Worm (Caenorhabditis elegans) whole organism, mixed stage, embryonic: ENCODE measurements around the gene ani-2.

ENCODE experiments used
- M03D4.4 ChIP-seq: sonication (generic microtip); optimal IDR thresholded peaks from 2 replicates; lab custom pipeline; 2017; ENCODE audit warnings: mild to moderate bottlenecking, missing genetic modification characterization, missing compliant biosample characterization
- bed-3 ChIP-seq: fragments of 200-800 bp; sonication (Bioruptor generic); optimal IDR thresholded peaks from 3 replicates; lab custom pipeline; 2018; ENCODE audit warnings: mild to moderate bottlenecking, missing genetic modification characterization, moderate library complexity, missing compliant biosample characterization
- blmp-1 ChIP-seq: fragments of 150-350 bp; optimal IDR thresholded peaks from 2 replicates; lab custom pipeline; 2014; ENCODE audit warnings: missing biosample characterization, missing genetic modification characterization
- ceh-39 ChIP-seq: fragments of 150-350 bp; optimal IDR thresholded peaks from 2 replicates; lab custom pipeline; 2014; ENCODE audit warnings: missing biosample characterization, missing genetic modification characterization
- ceh-43 ChIP-seq: fragments of 200-800 bp; sonication (Bioruptor generic); optimal IDR thresholded peaks from 2 replicates; lab custom pipeline; 2018; ENCODE audit warnings: mild to moderate bottlenecking, missing genetic modification characterization, moderate library complexity, missing compliant biosample characterization
- ceh-83 ChIP-seq: fragments of 200-800 bp; sonication (Bioruptor generic); optimal IDR thresholded peaks from 2 replicates; lab custom pipeline; 2018; ENCODE audit warnings: mild to moderate bottlenecking, missing genetic modification characterization, missing compliant biosample characterization
- ces-1 ChIP-seq: fragments of 150-350 bp; optimal IDR thresholded peaks from 2 replicates; lab custom pipeline; 2014; ENCODE audit warnings: missing biosample characterization, missing genetic modification reagents, missing genetic modification characterization
- drap-1 ChIP-seq: fragments of 200-800 bp; sonication (Bioruptor generic); optimal IDR thresholded peaks from 3 replicates; lab custom pipeline; 2018; ENCODE audit warnings: mild to moderate bottlenecking, missing genetic modification characterization, missing compliant biosample characterization
- elt-1 ChIP-seq: sonication (generic microtip); optimal IDR thresholded peaks from 2 replicates; lab custom pipeline; 2017; ENCODE audit warnings: missing genetic modification characterization, mild to moderate bottlenecking, missing compliant biosample characterization, antibody characterized with exemption, moderate library complexity, borderline replicate concordance; ENCODE audit not compliant: insufficient read depth
- elt-3 ChIP-seq: fragments of 150-350 bp; optimal IDR thresholded peaks from 2 replicates; lab custom pipeline; 2014; ENCODE audit warnings: missing biosample characterization, missing genetic modification characterization
- flh-1 ChIP-seq: fragments of 200-800 bp; sonication (Bioruptor generic); optimal IDR thresholded peaks from 2 replicates; lab custom pipeline; 2018; ENCODE audit warnings: mild to moderate bottlenecking, missing genetic modification characterization, moderate library complexity, missing compliant biosample characterization
- ham-2 ChIP-seq: fragments of 200-800 bp; sonication (Bioruptor generic); optimal IDR thresholded peaks from 2 replicates; lab custom pipeline; 2018; ENCODE audit warnings: mild to moderate bottlenecking, missing genetic modification characterization, missing compliant biosample characterization
- hlh-1 ChIP-seq: fragments of 150-350 bp; optimal IDR thresholded peaks from 2 replicates; lab custom pipeline; 2014; ENCODE audit warnings: missing biosample characterization, missing genetic modification reagents, missing genetic modification characterization
- lin-13 ChIP-seq: fragments of 150-350 bp; optimal IDR thresholded peaks from 2 replicates; lab custom pipeline; 2014; ENCODE audit warnings: missing biosample characterization, missing genetic modification characterization
- lin-32 ChIP-seq: fragments of 200-800 bp; sonication (Bioruptor generic); optimal IDR thresholded peaks from 2 replicates; lab custom pipeline; 2018; ENCODE audit warnings: mild to moderate bottlenecking, missing genetic modification characterization, missing compliant biosample characterization
- lsy-2 ChIP-seq: fragments of 150-350 bp; optimal IDR thresholded peaks from 2 replicates; lab custom pipeline; 2014; ENCODE audit warnings: missing biosample characterization, missing genetic modification characterization
- mab-5 ChIP-seq: fragments of 150-350 bp; optimal IDR thresholded peaks from 2 replicates; lab custom pipeline; 2014; ENCODE audit warnings: missing biosample characterization, missing genetic modification characterization
- mep-1 ChIP-seq: fragments of 150-350 bp; optimal IDR thresholded peaks from 2 replicates; lab custom pipeline; 2017; ENCODE audit warnings: missing biosample characterization, missing genetic modification reagents, missing genetic modification characterization, inconsistent platforms
- mls-2 ChIP-seq: sonication (generic microtip); optimal IDR thresholded peaks from 2 replicates; lab custom pipeline; 2016; ENCODE audit warnings: mild to moderate bottlenecking, missing genetic modification characterization, moderate library complexity, missing compliant biosample characterization
- nhr-12 ChIP-seq: fragments of 150-350 bp; optimal IDR thresholded peaks from 2 replicates; lab custom pipeline; 2014; ENCODE audit warnings: missing biosample characterization, missing genetic modification characterization
- nhr-2 ChIP-seq: fragments of 150-350 bp; optimal IDR thresholded peaks from 2 replicates; lab custom pipeline; 2014; ENCODE audit warnings: missing biosample characterization, missing genetic modification characterization
- nhr-237 ChIP-seq: fragments of 150-350 bp; optimal IDR thresholded peaks from 2 replicates; lab custom pipeline; 2014; ENCODE audit warnings: missing biosample characterization, missing genetic modification characterization
- nhr-28 ChIP-seq: fragments of 150-350 bp; optimal IDR thresholded peaks from 2 replicates; lab custom pipeline; 2014; ENCODE audit warnings: missing biosample characterization, missing genetic modification characterization
- pha-4 ChIP-seq: fragments of 150-350 bp; optimal IDR thresholded peaks from 2 replicates; lab custom pipeline; 2018; ENCODE audit warnings: missing biosample characterization, missing genetic modification reagents, missing genetic modification characterization
- sem-2 ChIP-seq: fragments of 200-800 bp; sonication (Bioruptor generic); optimal IDR thresholded peaks from 2 replicates; lab custom pipeline; 2018; ENCODE audit warnings: mild to moderate bottlenecking, missing genetic modification characterization, missing compliant biosample characterization
- snpc-4 ChIP-seq: fragments of 150-350 bp; optimal IDR thresholded peaks from 2 replicates; lab custom pipeline; 2014; ENCODE audit warnings: missing biosample characterization, missing genetic modification characterization
- sptf-1 ChIP-seq: sonication (generic microtip); optimal IDR thresholded peaks from 2 replicates; lab custom pipeline; 2017; ENCODE audit warnings: mild to moderate bottlenecking, missing genetic modification characterization, moderate library complexity, missing compliant biosample characterization
- tbx-8 ChIP-seq: fragments of 200-800 bp; sonication (Bioruptor generic); optimal IDR thresholded peaks from 2 replicates; lab custom pipeline; 2018; ENCODE audit warnings: mild to moderate bottlenecking, missing genetic modification characterization, moderate library complexity, missing compliant biosample characterization
- unc-120 ChIP-seq: sonication (generic microtip); optimal IDR thresholded peaks from 2 replicates; lab custom pipeline; 2017; ENCODE audit warnings: missing genetic modification characterization, missing compliant biosample characterization; ENCODE audit not compliant: poor library complexity, severe bottlenecking
- unc-39 ChIP-seq: fragments of 150-350 bp; optimal IDR thresholded peaks from 2 replicates; lab custom pipeline; 2014; ENCODE audit warnings: missing biosample characterization, missing genetic modification characterization
- unc-62 ChIP-seq: fragments of 150-350 bp; optimal IDR thresholded peaks from 2 replicates; lab custom pipeline; 2014; ENCODE audit warnings: missing biosample characterization, missing genetic modification reagents, missing genetic modification characterization
- zip-8 ChIP-seq: fragments of 150-350 bp; optimal IDR thresholded peaks from 2 replicates; lab custom pipeline; 2014; ENCODE audit warnings: missing biosample characterization, missing genetic modification characterization
- ztf-11 ChIP-seq: fragments of 150-350 bp; optimal IDR thresholded peaks from 2 replicates; lab custom pipeline; 2014; ENCODE audit warnings: missing biosample characterization, missing genetic modification characterization

ani-2 gene

DNA sequence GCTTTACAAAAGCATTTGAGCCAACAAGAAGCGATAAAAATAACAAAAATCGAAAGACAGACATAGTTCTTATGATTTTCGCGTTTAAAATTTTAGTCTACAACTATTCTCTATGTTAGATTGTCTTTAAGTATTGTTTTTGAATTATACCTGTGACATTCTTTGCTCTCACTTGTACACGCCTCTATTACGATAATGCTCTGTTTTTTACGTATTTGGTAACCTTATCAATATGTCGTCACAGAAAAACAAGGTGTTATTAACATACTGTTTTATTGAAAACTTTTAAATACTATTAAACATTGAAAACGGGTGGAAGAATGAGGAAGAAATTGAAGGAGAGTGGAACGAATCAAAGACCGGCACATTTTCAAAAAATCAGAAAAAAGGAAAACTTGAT, 42.1 kb upstream of the ani-2 start, which contains the start of gene spp-11:
spp-11 (minus strand) TSS at position 101 of the 400 bp plus-strand sequence.
- TF ChIP-seq mls-2: no peak

DNA sequence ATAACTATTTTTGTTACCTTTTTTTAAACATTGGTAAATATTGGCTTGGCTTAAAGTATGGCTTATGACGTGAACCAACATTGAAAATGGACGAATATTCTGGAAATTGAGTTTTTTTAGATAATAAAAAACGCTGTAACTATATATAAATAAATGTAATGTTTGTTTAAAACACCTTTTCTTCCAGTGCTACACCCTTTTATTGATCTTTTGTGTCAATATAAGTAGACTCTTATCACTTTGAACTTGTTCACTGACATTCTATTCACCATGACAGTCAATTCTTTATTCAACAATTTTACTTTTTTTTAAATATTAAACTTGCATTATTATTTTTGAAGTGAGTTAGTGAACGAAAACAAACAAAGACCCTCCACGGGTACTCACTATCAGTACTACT, 38.1 kb upstream of the ani-2 start, which contains the start of gene T25D10.1:
T25D10.1 (plus strand) TSS at position 169 of the 400 bp plus-strand sequence.
- no peak for TF ChIP-seq unc-62 (GFP tag; lab: Kevin White, UChicago)
- no peak for TF ChIP-seq pha-4 (tag; lab: Kevin White, UChicago)
- no peak for TF ChIP-seq zip-8 (tag; lab: Kevin White, UChicago)
- no peak for TF ChIP-seq sptf-1
- no peak for TF ChIP-seq lsy-2
- TF ChIP-seq blmp-1 (tag; lab: Kevin White, UChicago): no peak
- TF ChIP-seq elt-3 (tag; lab: Kevin White, UChicago): no peak
- no peak for TF ChIP-seq sem-2 (GFP tag; lab: Kevin White, UChicago)
- no peak for TF ChIP-seq M03D4.4 (tag; lab: Kevin White, UChicago)
- TF ChIP-seq drap-1 (GFP tag; lab: Kevin White, UChicago): no peak

DNA sequence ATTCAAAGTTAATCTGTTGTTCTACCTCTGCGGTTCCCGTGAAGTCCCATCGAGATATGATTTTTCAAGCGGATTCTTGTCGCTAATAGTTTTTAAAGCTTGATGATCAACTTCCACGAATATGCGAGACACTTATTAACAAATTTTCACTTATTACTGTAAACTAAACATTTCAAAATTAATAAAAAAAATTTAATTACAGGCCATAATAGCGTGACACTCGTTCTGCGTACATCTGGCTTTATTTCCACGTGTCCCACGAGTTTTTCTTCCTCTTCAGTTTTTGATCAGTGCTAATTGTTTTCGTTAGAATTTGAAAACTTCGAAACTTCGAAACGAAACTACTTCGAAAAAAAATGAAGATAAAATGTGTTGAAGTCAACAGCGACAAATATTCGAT, 36.5 kb upstream of the ani-2 start, which contains the start of gene btb-2:
btb-2 (plus strand) TSS at position 301 of the 400 bp plus-strand sequence.
- TF ChIP-seq snpc-4 (tag; lab: Kevin White, UChicago): no peak

DNA sequence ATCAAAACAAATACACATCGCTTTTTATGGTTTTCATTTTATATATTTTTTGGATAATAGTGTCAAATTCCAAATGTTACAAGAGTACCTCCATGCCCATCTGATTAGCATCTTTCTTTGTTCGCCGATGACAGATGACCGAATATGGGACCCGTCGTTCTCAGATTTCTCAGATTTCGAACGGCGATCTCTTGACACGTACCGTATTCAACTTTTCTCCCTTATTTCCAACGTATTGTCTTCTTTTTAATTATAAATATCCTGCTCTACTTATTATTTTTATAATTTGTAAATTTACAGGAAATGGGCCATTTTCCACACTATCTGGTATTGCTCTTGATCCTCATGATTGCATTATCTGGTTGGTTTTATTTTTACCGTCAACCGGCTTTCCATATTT, 33.2 kb upstream of the ani-2 start, which contains the start of gene zig-10:
zig-10 (plus strand) TSS at position 301 of the 400 bp plus-strand sequence.
- peak; percentile 37 for TF ChIP-seq elt-1 (tag; lab: Kevin White, UChicago)
- no peak for TF ChIP-seq mab-5 (tag; lab: Kevin White, UChicago)
- no peak for TF ChIP-seq unc-62 (GFP tag; lab: Kevin White, UChicago)
- no peak for TF ChIP-seq ceh-39
- no peak for TF ChIP-seq mep-1 (tag; lab: Kevin White, UChicago)

DNA sequence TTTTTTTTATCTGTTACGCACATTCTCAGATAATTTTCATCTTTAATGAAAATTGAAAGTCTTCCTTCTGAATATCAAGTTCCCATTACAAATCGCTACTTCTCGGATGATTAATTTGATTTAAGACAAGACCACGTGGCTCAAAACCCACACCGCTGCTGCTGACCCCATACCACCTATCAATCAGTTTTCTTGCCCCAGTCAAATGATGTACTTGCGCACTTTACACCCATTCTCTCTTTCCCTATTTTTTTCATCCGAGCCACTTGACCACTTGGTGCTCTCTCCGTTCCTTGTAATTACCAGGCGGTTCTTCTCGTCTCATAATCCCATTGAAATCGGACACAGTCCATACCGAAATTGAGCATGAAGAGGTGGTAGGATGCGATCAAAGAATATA, 28.9 kb upstream of the ani-2 start:
- TF ChIP-seq hlh-1: peak; percentile 81
- peak; percentile 16 for TF ChIP-seq nhr-2 (tag; lab: Kevin White, UChicago)
- peak; percentile 56 for TF ChIP-seq unc-62 (GFP tag; lab: Kevin White, UChicago)
- no peak for TF ChIP-seq flh-1 (GFP tag; lab: Kevin White, UChicago)

DNA sequence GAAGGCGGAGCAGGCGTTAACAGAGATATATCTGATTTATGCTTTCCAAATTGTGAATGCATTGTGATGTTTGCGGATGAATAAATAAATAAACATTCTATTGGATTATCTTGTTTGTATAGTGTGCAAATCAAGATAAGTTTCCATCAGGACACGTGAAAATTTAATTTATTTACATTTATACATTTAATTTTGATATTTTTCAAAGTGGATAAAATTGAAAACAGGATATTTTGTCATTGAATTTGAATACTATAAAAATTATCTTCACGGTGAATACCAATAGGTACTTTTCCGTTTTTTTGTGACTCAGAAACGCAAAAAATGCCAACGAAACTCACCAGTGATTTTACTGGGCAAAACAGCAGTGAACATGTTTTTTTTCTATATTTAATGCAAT, 26.0 kb upstream of the ani-2 start, which contains the start of gene F58F12.3:
F58F12.3 (minus strand) TSS at position 101 of the 400 bp plus-strand sequence.
- TF ChIP-seq ceh-39 (no peak), unc-62 (GFP tag; lab: Kevin White, UChicago) (no peak), mab-5 (tag; lab: Kevin White, UChicago) (no peak), flh-1 (GFP tag; lab: Kevin White, UChicago) (no peak), lin-13 (tag; lab: Kevin White, UChicago) (no peak), unc-120 (tag; lab: Kevin White, UChicago) (no peak), nhr-12 (tag; lab: Kevin White, UChicago) (no peak), ceh-43 (GFP tag; lab: Kevin White, UChicago) (no peak), mep-1 (tag; lab: Kevin White, UChicago) (no peak), pha-4 (tag; lab: Kevin White, UChicago) (no peak), M03D4.4 (tag; lab: Kevin White, UChicago) (no peak), drap-1 (GFP tag; lab: Kevin White, UChicago) (no peak)

DNA sequence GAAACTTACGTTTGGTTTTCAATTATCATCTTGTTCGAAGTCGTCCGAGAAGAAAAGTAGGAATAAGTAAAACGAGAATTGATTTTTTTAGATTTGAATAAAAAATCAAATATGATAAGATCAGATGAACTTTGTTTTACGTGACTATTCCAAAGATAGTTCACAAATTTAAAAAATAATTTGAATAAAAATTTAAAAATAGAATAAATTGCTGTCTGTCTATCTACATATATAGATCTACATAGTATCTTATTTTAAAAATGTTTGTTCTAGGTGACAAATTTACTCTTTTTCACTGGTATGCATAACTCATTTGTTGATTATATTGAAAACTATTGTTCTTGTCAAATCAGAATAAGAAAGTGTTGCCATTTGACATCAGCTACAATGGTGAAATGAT, 22.8 kb upstream of the ani-2 start, which contains the start of gene F58F12.2:
F58F12.2 (minus strand) TSS at position 101 of the 400 bp plus-strand sequence.
- no peak for TF ChIP-seq sptf-1
- no peak for TF ChIP-seq unc-62 (GFP tag; lab: Kevin White, UChicago)
- no peak for TF ChIP-seq ces-1
- TF ChIP-seq ceh-83 (GFP tag; lab: Kevin White, UChicago): no peak

DNA sequence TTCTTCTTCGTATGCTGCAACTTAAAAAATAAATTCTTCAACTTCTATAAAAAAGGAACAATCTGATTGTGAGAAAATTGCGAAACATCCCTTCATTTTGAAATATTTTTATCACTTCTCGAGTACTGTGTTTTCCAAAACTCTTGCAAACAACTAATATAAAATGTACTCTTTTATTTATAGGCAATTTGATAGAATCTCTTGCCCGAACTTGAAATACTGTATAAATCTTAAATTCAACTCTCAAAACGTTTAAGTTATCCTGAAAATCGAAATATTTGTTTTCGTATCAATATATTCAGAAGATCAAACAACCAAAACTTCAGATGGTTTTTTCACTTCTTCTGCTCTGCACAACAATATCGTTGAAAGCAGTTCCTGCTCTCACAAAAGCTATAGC, 21.3 kb upstream of the ani-2 start, which contains the start of gene F58F12.4:
F58F12.4 (plus strand) TSS at position 301 of the 400 bp plus-strand sequence.
- TF ChIP-seq ceh-39: no peak
- TF ChIP-seq nhr-237 (tag; lab: Kevin White, UChicago): no peak
- no peak for TF ChIP-seq unc-39 (tag; lab: Kevin White, UChicago)
- no peak for TF ChIP-seq ham-2 (GFP tag; lab: Kevin White, UChicago)
- no peak for TF ChIP-seq hlh-1
- no peak for TF ChIP-seq lin-13 (tag; lab: Kevin White, UChicago)
- TF ChIP-seq mab-5 (tag; lab: Kevin White, UChicago): no peak
- TF ChIP-seq ztf-11: no peak
- TF ChIP-seq nhr-12 (tag; lab: Kevin White, UChicago): no peak
- TF ChIP-seq nhr-28 (tag; lab: Kevin White, UChicago): no peak
- TF ChIP-seq ceh-83 (GFP tag; lab: Kevin White, UChicago): no peak
- no peak for TF ChIP-seq zip-8 (tag; lab: Kevin White, UChicago)
- TF ChIP-seq mls-2: no peak
- no peak for TF ChIP-seq tbx-8 (GFP tag; lab: Kevin White, UChicago)
- no peak for TF ChIP-seq bed-3 (GFP tag; lab: Kevin White, UChicago)
- TF ChIP-seq drap-1 (GFP tag; lab: Kevin White, UChicago): no peak
- no peak for TF ChIP-seq unc-120 (tag; lab: Kevin White, UChicago)
- no peak for TF ChIP-seq lin-32 (GFP tag; lab: Kevin White, UChicago)
- TF ChIP-seq pha-4 (tag; lab: Kevin White, UChicago): no peak
